Worm (Caenorhabditis elegans) whole organism, L3 larva: Measurements from ENCODE around the gene C42C1.19.

Experiments used
- R02D3.7 ChIP-seq: fragments of 150-350 bp; optimal IDR thresholded peaks from 2 replicates; lab custom pipeline; 2014; ENCODE audit warnings: missing biosample characterization, missing genetic modification characterization
- ceh-28 ChIP-seq: fragments of 150-350 bp; optimal IDR thresholded peaks from 2 replicates; lab custom pipeline; 2014; ENCODE audit warnings: missing biosample characterization, missing genetic modification reagents, missing genetic modification characterization
- elt-1 ChIP-seq: fragments of 150-350 bp; optimal IDR thresholded peaks from 2 replicates; lab custom pipeline; 2014; ENCODE audit warnings: missing biosample characterization, missing genetic modification characterization
- elt-2 ChIP-seq: sonication (generic microtip); optimal IDR thresholded peaks from 2 replicates; lab custom pipeline; 2016; ENCODE audit warnings: missing genetic modification reagents, mild to moderate bottlenecking, missing genetic modification characterization, missing compliant biosample characterization
- jun-1 ChIP-seq: fragments of 150-350 bp; optimal IDR thresholded peaks from 2 replicates; lab custom pipeline; 2014; ENCODE audit warnings: missing biosample characterization, missing genetic modification reagents, missing genetic modification characterization
- nhr-11 ChIP-seq: fragments of 150-350 bp; optimal IDR thresholded peaks from 2 replicates; lab custom pipeline; 2014; ENCODE audit warnings: missing biosample characterization, missing genetic modification characterization
- nhr-23 ChIP-seq: fragments of 150-350 bp; optimal IDR thresholded peaks from 2 replicates; lab custom pipeline; 2014; ENCODE audit warnings: missing biosample characterization, missing genetic modification reagents, missing genetic modification characterization
- nhr-28 ChIP-seq: fragments of 150-350 bp; optimal IDR thresholded peaks from 2 replicates; lab custom pipeline; 2014; ENCODE audit warnings: missing biosample characterization, missing genetic modification characterization
- nhr-76 ChIP-seq: fragments of 150-350 bp; sonication (generic microtip); optimal IDR thresholded peaks from 5 replicates; lab custom pipeline; 2014; ENCODE audit warnings: missing biosample characterization, missing genetic modification characterization
- unc-62 ChIP-seq: fragments of 150-350 bp; sonication (generic microtip); optimal IDR thresholded peaks from 4 replicates; lab custom pipeline; 2014; ENCODE audit warnings: missing biosample characterization, missing genetic modification reagents, missing genetic modification characterization
- ztf-11 ChIP-seq: fragments of 150-350 bp; optimal IDR thresholded peaks from 2 replicates; lab custom pipeline; 2014; ENCODE audit warnings: missing biosample characterization, missing genetic modification characterization

DNA sequence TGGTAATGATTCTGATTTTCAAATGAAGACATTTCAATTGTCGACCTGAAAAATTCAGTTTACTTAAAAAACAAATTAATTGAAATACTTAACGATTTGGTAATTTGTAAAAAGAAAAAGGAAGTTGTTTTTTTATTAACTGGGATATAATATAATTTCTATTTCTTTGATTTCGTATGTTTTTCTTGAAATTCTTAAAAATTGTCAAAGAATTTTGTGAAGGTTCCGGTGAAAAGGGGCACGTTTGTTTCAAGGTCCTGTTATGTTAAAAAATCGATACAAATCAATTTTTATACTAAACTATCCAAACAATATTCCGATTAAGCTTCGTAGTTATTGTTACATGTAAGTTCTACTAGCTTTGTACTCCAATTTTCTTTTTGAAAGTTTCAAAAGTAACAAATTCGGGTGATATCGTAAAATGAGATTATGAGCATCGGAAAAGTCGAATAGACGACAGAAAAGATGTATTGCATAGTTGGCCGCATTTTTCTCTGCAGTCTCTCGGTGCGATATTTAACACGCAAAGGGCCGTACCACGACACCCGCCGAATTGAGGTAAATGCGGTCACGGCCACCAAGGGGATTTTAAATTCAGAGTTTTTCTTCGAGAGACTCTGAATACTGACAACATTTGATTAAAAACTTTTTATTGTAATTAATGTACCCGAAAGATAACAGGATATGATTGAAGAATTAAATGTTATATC lies 23.2 kb upstream of the C42C1.19 start, which contains the start of gene Y39C12A.9:
- TF ChIP-seq nhr-76 (tag; lab: Kevin White, UChicago) (no peak), nhr-28 (tag; lab: Kevin White, UChicago) (no peak), ztf-11 (no peak), unc-62 (GFP tag; lab: Kevin White, UChicago) (no peak), jun-1 (no peak), ceh-28 (tag; lab: Kevin White, UChicago) (no peak), elt-2 (tag; lab: Kevin White, UChicago) (no peak), nhr-11 (tag; lab: Kevin White, UChicago) (no peak), R02D3.7 (tag; lab: Kevin White, UChicago) (no peak), elt-1 (tag; lab: Kevin White, UChicago) (no peak), nhr-23 (no peak)
